Fruit fly (Drosophila melanogaster) whole organism, embryonic: ENCODE measurements around the gene AP-2alpha.
A peak's percentile ranks its signal among the peaks of the same experiment; 100 is the strongest.

ENCODE experiments used
- Atf6 ChIP-seq: fragments of 200-800 bp; sonication (Bioruptor generic); IDR thresholded peaks from 2 replicates; pipeline ENCODE4 v1.3.6; 2022; ENCODE audit warnings: missing biosample characterization, missing genetic modification characterization
- Blimp-1 ChIP-seq: fragments of 200-800 bp; sonication (Bioruptor generic); optimal IDR thresholded peaks from 3 replicates; lab custom pipeline; 2018; ENCODE audit warnings: missing biosample characterization, missing genetic modification characterization, mild to moderate bottlenecking, moderate library complexity, missing genetic modification reagents
- CG10147 ChIP-seq: fragments of 200-800 bp; sonication (Bioruptor generic); optimal IDR thresholded peaks from 2 replicates; lab custom pipeline; 2019; ENCODE audit warnings: missing biosample characterization, mild to moderate bottlenecking, missing genetic modification characterization, moderate library complexity
- CG10209 ChIP-seq: fragments of 200-800 bp; sonication (Bioruptor generic); optimal IDR thresholded peaks from 3 replicates; lab custom pipeline; 2017; ENCODE audit warnings: missing biosample characterization, mild to moderate bottlenecking, missing genetic modification characterization, missing genetic modification reagents
- CG11085 ChIP-seq: fragments of 200-800 bp; sonication (Bioruptor generic); IDR thresholded peaks from 2 replicates; pipeline ENCODE4 v1.3.6; 2022; ENCODE audit warnings: missing biosample characterization, missing genetic modification characterization
- CG11093 ChIP-seq: fragments of 200-800 bp; sonication (Bioruptor generic); IDR thresholded peaks from 3 replicates; pipeline ENCODE4 v1.3.6; 2022; ENCODE audit warnings: missing biosample characterization, missing genetic modification characterization
- CG11247 ChIP-seq: fragments of 200-800 bp; sonication (Bioruptor generic); IDR thresholded peaks from 2 replicates; pipeline ENCODE4 v1.3.6; 2022; ENCODE audit warnings: missing biosample characterization, missing genetic modification characterization
- CG11398 ChIP-seq: fragments of 200-800 bp; sonication (Bioruptor generic); optimal IDR thresholded peaks from 2 replicates; lab custom pipeline; 2016; ENCODE audit warnings: missing biosample characterization, missing genetic modification characterization
- CG14710 ChIP-seq: fragments of 200-800 bp; sonication (Bioruptor generic); optimal IDR thresholded peaks from 3 replicates; lab custom pipeline; 2019; ENCODE audit warnings: missing biosample characterization, mild to moderate bottlenecking, missing genetic modification characterization, moderate library complexity
- CG16813 ChIP-seq: fragments of 200-800 bp; sonication (Bioruptor generic); IDR thresholded peaks from 3 replicates; pipeline ENCODE4 v1.3.6; 2022; ENCODE audit warnings: missing biosample characterization, missing genetic modification characterization; ENCODE audit not compliant: partially characterized antibody
- CG17359 ChIP-seq: fragments of 200-800 bp; sonication (Bioruptor generic); optimal IDR thresholded peaks from 3 replicates; lab custom pipeline; 2018; ENCODE audit warnings: missing biosample characterization, mild to moderate bottlenecking, missing genetic modification characterization, moderate library complexity
- CG18262 ChIP-seq: fragments of 200-800 bp; optimal IDR thresholded peaks from 3 replicates; lab custom pipeline; 2019; ENCODE audit warnings: missing biosample characterization, mild to moderate bottlenecking, missing genetic modification characterization, moderate library complexity
- CG2889 ChIP-seq: fragments of 200-800 bp; sonication (Bioruptor generic); IDR thresholded peaks from 3 replicates; pipeline ENCODE4 v1.3.6; 2022; ENCODE audit warnings: missing biosample characterization, missing genetic modification characterization
- CG42726 ChIP-seq: fragments of 200-800 bp; sonication (Bioruptor generic); IDR thresholded peaks from 2 replicates; pipeline ENCODE4 v1.3.6; 2022; ENCODE audit warnings: missing biosample characterization, missing genetic modification characterization; ENCODE audit not compliant: partially characterized antibody
- CG5180 ChIP-seq: fragments of 200-800 bp; sonication (Bioruptor generic); optimal IDR thresholded peaks from 3 replicates; lab custom pipeline; 2017; ENCODE audit warnings: missing biosample characterization, missing genetic modification characterization, mild to moderate bottlenecking, moderate library complexity, missing genetic modification reagents
- CG6765 ChIP-seq: fragments of 200-800 bp; sonication (Bioruptor generic); optimal IDR thresholded peaks from 3 replicates; lab custom pipeline; 2017; ENCODE audit warnings: missing biosample characterization, mild to moderate bottlenecking, missing genetic modification characterization
- CG7928 ChIP-seq: fragments of 200-800 bp; sonication (Bioruptor generic); optimal IDR thresholded peaks from 2 replicates; lab custom pipeline; 2017; ENCODE audit warnings: missing biosample characterization, mild to moderate bottlenecking, missing genetic modification characterization
- CG7963 ChIP-seq: fragments of 200-800 bp; sonication (Bioruptor generic); IDR thresholded peaks from 3 replicates; pipeline ENCODE4 v1.3.6; 2022; ENCODE audit warnings: missing biosample characterization, missing genetic modification characterization; ENCODE audit not compliant: partially characterized antibody
- CTCF ChIP-seq: fragments of 200-800 bp; sonication (Bioruptor generic); optimal IDR thresholded peaks from 2 replicates; lab custom pipeline; 2017; ENCODE audit warnings: missing biosample characterization, mild to moderate bottlenecking, missing genetic modification characterization, moderate library complexity
- CkIIα-i1 ChIP-seq: fragments of 200-800 bp; sonication (Bioruptor generic); IDR thresholded peaks from 2 replicates; pipeline ENCODE4 v1.3.6; 2022; ENCODE audit warnings: missing biosample characterization, missing genetic modification characterization
- Deaf1 ChIP-seq: fragments of 200-800 bp; optimal IDR thresholded peaks from 3 replicates; lab custom pipeline; 2019; ENCODE audit warnings: missing biosample characterization, mild to moderate bottlenecking, missing genetic modification characterization, moderate library complexity
- Ets97D ChIP-seq: fragments of 200-800 bp; sonication (Bioruptor generic); optimal IDR thresholded peaks from 3 replicates; lab custom pipeline; 2016; ENCODE audit warnings: missing biosample characterization, missing genetic modification characterization
- Fer1 ChIP-seq: fragments of 200-800 bp; sonication (Bioruptor generic); optimal IDR thresholded peaks from 2 replicates; lab custom pipeline; 2017; ENCODE audit warnings: missing biosample characterization, mild to moderate bottlenecking, missing genetic modification characterization
- Fer2 ChIP-seq: fragments of 200-800 bp; sonication (Bioruptor generic); optimal IDR thresholded peaks from 2 replicates; lab custom pipeline; 2018; ENCODE audit warnings: missing biosample characterization, mild to moderate bottlenecking, missing genetic modification characterization, moderate library complexity
- HHEX ChIP-seq: fragments of 200-800 bp; sonication (Bioruptor generic); optimal IDR thresholded peaks from 3 replicates; lab custom pipeline; 2017; ENCODE audit warnings: missing biosample characterization, mild to moderate bottlenecking, missing genetic modification characterization, missing genetic modification reagents
- Hr3 ChIP-seq: fragments of 200-800 bp; sonication (Bioruptor generic); optimal IDR thresholded peaks from 3 replicates; lab custom pipeline; 2016; ENCODE audit warnings: missing biosample characterization, missing genetic modification characterization
- Hr78 ChIP-seq, 2 experiments: fragments of 200-800 bp in 1 of 2; fragments of >200 bp in 1 of 2; sonication (Bioruptor generic) in 1 of 2; optimal IDR thresholded peaks; 2 replicates each; lab custom pipeline; 2017 to 2019; ENCODE audit warnings: missing biosample characterization in 2 of 2, missing genetic modification characterization in 2 of 2, mild to moderate bottlenecking in 1 of 2, moderate library complexity in 1 of 2
- Jarid2 ChIP-seq: fragments of 200-800 bp; sonication (Bioruptor generic); optimal IDR thresholded peaks from 3 replicates; lab custom pipeline; 2017; ENCODE audit warnings: mild to moderate bottlenecking, missing biosample characterization, missing genetic modification reagents, missing genetic modification characterization
- NfI ChIP-seq: fragments of 200-800 bp; sonication (Bioruptor generic); optimal IDR thresholded peaks from 3 replicates; lab custom pipeline; 2018; ENCODE audit warnings: missing biosample characterization, mild to moderate bottlenecking, missing genetic modification characterization, moderate library complexity
- Poxn ChIP-seq: fragments of 200-800 bp; sonication (Bioruptor generic); IDR thresholded peaks from 2 replicates; pipeline ENCODE4 v1.3.6; 2022; ENCODE audit warnings: missing biosample characterization, missing genetic modification characterization
- Six4 ChIP-seq: fragments of 200-800 bp; sonication (Bioruptor generic); optimal IDR thresholded peaks from 2 replicates; lab custom pipeline; 2016; ENCODE audit warnings: missing biosample characterization, missing genetic modification characterization
- Sry-β ChIP-seq: fragments of 200-800 bp; sonication (Bioruptor generic); optimal IDR thresholded peaks from 2 replicates; lab custom pipeline; 2018; ENCODE audit warnings: missing biosample characterization, mild to moderate bottlenecking, missing genetic modification characterization, moderate library complexity
- ap ChIP-seq: fragments of 200-800 bp; sonication (Bioruptor generic); IDR thresholded peaks from 2 replicates; pipeline ENCODE4 v1.3.6; 2022; ENCODE audit warnings: missing biosample characterization, missing genetic modification characterization
- az2 ChIP-seq: fragments of 200-800 bp; sonication (Bioruptor generic); optimal IDR thresholded peaks from 3 replicates; lab custom pipeline; 2016; ENCODE audit warnings: missing biosample characterization, missing genetic modification characterization
- bcd ChIP-seq: fragments of 200-800 bp; sonication (Bioruptor generic); optimal IDR thresholded peaks from 2 replicates; lab custom pipeline; 2017; ENCODE audit warnings: missing biosample characterization, mild to moderate bottlenecking, missing genetic modification characterization
- bowl ChIP-seq: fragments of 200-800 bp; sonication (Bioruptor generic); IDR thresholded peaks from 2 replicates; pipeline ENCODE4 v1.3.6; 2022; ENCODE audit warnings: missing biosample characterization, missing genetic modification characterization
- caup ChIP-seq: fragments of 200-800 bp; sonication (Bioruptor generic); optimal IDR thresholded peaks from 3 replicates; lab custom pipeline; 2017; ENCODE audit warnings: missing biosample characterization, mild to moderate bottlenecking, missing genetic modification characterization, moderate library complexity; ENCODE audit not compliant: severe bottlenecking
- chinmo ChIP-seq: fragments of 200-800 bp; sonication (Bioruptor generic); IDR thresholded peaks from 4 replicates; pipeline ENCODE4 v1.3.6; 2022; ENCODE audit warnings: missing biosample characterization, missing genetic modification characterization; ENCODE audit not compliant: partially characterized antibody
- dm ChIP-seq: fragments of 200-800 bp; sonication (Bioruptor generic); optimal IDR thresholded peaks from 3 replicates; lab custom pipeline; 2016; ENCODE audit warnings: missing biosample characterization, missing genetic modification characterization
- dmrt11E ChIP-seq: fragments of 200-800 bp; sonication (Bioruptor generic); optimal IDR thresholded peaks from 3 replicates; lab custom pipeline; 2018; ENCODE audit warnings: missing biosample characterization, mild to moderate bottlenecking, missing genetic modification characterization, moderate library complexity
- fd102C ChIP-seq: fragments of 200-800 bp; sonication (Bioruptor generic); optimal IDR thresholded peaks from 2 replicates; lab custom pipeline; 2018; ENCODE audit warnings: missing biosample characterization, mild to moderate bottlenecking, missing genetic modification characterization, moderate library complexity
- fu2 ChIP-seq: fragments of 200-800 bp; sonication (Bioruptor generic); optimal IDR thresholded peaks from 2 replicates; lab custom pipeline; 2016; ENCODE audit warnings: missing biosample characterization, missing genetic modification characterization
- gt ChIP-seq: fragments of 200-800 bp; sonication (Bioruptor generic); IDR thresholded peaks from 2 replicates; pipeline ENCODE4 v1.3.6; 2022; ENCODE audit warnings: missing biosample characterization, missing genetic modification characterization
- nau ChIP-seq: fragments of 200-800 bp; sonication (Bioruptor generic); optimal IDR thresholded peaks from 3 replicates; lab custom pipeline; 2017; ENCODE audit warnings: missing biosample characterization, mild to moderate bottlenecking, missing genetic modification characterization, missing genetic modification reagents
- onecut ChIP-seq: fragments of 200-800 bp; sonication (Bioruptor generic); IDR thresholded peaks from 2 replicates; pipeline ENCODE4 v1.3.6; 2022; ENCODE audit warnings: missing biosample characterization, missing genetic modification characterization
- otp ChIP-seq: fragments of 200-800 bp; sonication (Bioruptor generic); IDR thresholded peaks from 3 replicates; pipeline ENCODE4, ENCODE4 v1.3.6; 2022; ENCODE audit warnings: missing biosample characterization, missing genetic modification characterization
- salm ChIP-seq: fragments of 200-800 bp; sonication (Bioruptor generic); optimal IDR thresholded peaks from 2 replicates; lab custom pipeline; 2018; ENCODE audit warnings: missing biosample characterization, mild to moderate bottlenecking, missing genetic modification characterization
- sd ChIP-seq: fragments of 200-800 bp; sonication (Bioruptor generic); optimal IDR thresholded peaks from 3 replicates; lab custom pipeline; 2018; ENCODE audit warnings: missing biosample characterization, mild to moderate bottlenecking, missing genetic modification characterization, moderate library complexity

The AP-2alpha gene

dm6 chr2L:430820-431628 lies 16.4 kb upstream of the AP-2alpha start, which contains the start of gene ex (continued):
- TF ChIP-seq bcd (GFP tag; lab: Kevin White, UChicago) (peak; percentile 41), CG7963 (GFP tag; lab: Robert Waterston, UW) (0 out of 3 replicates have a peak, but pooled peaks have one; percentile 26), CG10147 (GFP tag; lab: Kevin White, UChicago) (peak; percentile 34), gt (no peak), Sry-β (GFP tag; lab: Kevin White, UChicago) (peak; percentile 5), Ets97D (GFP tag; lab: Kevin White, UChicago) (no peak), CG6765 (GFP tag; lab: Kevin White, UChicago) (peak; percentile 82), Six4 (GFP tag; lab: Kevin White, UChicago) (no peak), sd (tag; lab: Kevin White, UChicago) (peak; percentile 67), onecut (GFP tag; lab: Robert Waterston, UW) (peak; percentile 60), dmrt11E (peak; percentile 41), CG42726 (GFP tag; lab: Robert Waterston, UW) (peak; percentile 38; the same call in 1 of the 2 replicates), dm (GFP tag; lab: Kevin White, UChicago) (peak; percentile 12), CG2889 (GFP tag; lab: Robert Waterston, UW) (no peak), Jarid2 (GFP tag; lab: Kevin White, UChicago) (peak; percentile 96), HHEX (GFP tag; lab: Kevin White, UChicago) (peak; percentile 49), Poxn (GFP tag; lab: Robert Waterston, UW) (no peak), CG10209 (peak; percentile 56), Deaf1 (tag; lab: Kevin White, UChicago) (peak; percentile 62), Hr78 (GFP tag; optimal IDR thresholded peaks at IDR 0.05; lab: Kevin White, UChicago) (no peak), bowl (GFP tag; lab: Robert Waterston, UW) (peak; percentile 55; the same call in 1 of the 2 replicates), salm (tag; lab: Kevin White, UChicago) (peak; percentile 35), CG11398 (GFP tag; lab: Kevin White, UChicago) (peak; percentile 74), otp (GFP tag; lab: Robert Waterston, UW) (peak; percentile 16; the same call in 1 of the 3 replicates), CG11247 (GFP tag; lab: Robert Waterston, UW) (no peak), fd102C (GFP tag; lab: Kevin White, UChicago) (peak; percentile 61), CG17359 (peak; percentile 79), ap (GFP tag; lab: Robert Waterston, UW) (no peak), nau (peak; percentile 58), az2 (GFP tag; lab: Kevin White, UChicago) (no peak), CG18262 (tag; lab: Kevin White, UChicago) (peak; percentile 79), Atf6 (peak; percentile 58), CkIIα-i1 (GFP tag; lab: Robert Waterston, UW) (no peak), Fer2 (tag; lab: Kevin White, UChicago) (peak; percentile 48), NfI (peak; percentile 35), CG11085 (GFP tag; lab: Robert Waterston, UW) (no peak), CG7928 (GFP tag; lab: Kevin White, UChicago) (peak; percentile 8), caup (GFP tag; lab: Kevin White, UChicago) (peak; percentile 75), Hr3 (GFP tag; lab: Kevin White, UChicago) (no peak), CG5180 (GFP tag; lab: Kevin White, UChicago) (peak; percentile 69), CG16813 (GFP tag; lab: Robert Waterston, UW) (no peak), Blimp-1 (GFP tag; lab: Kevin White, UChicago) (peak; percentile 48), CG11093 (GFP tag; lab: Robert Waterston, UW) (no peak), Fer1 (GFP tag; lab: Kevin White, UChicago) (peak; percentile 82), CG14710 (peak; percentile 48), CTCF (peak; percentile 3), chinmo (GFP tag; lab: Robert Waterston, UW) (peak; percentile 53; the same call in 1 of the 4 replicates), fu2 (GFP tag; lab: Kevin White, UChicago) (no peak)
